Fruit fly (Drosophila melanogaster) whole organism, embryonic: ENCODE measurements around the gene foi.
A peak's percentile ranks its signal among the peaks of the same experiment; 100 is the strongest.

Source experiments
- Adf1 ChIP-seq: fragments of 200-800 bp; sonication (Bioruptor generic); IDR thresholded peaks from 2 replicates; pipeline ENCODE4 v1.3.6; 2022; ENCODE audit warnings: missing biosample characterization, missing genetic modification characterization
- Atf-2 ChIP-seq: fragments of 200-800 bp; sonication (Bioruptor generic); optimal IDR thresholded peaks from 2 replicates; lab custom pipeline; 2016; ENCODE audit warnings: missing biosample characterization, missing genetic modification characterization
- BtbVII ChIP-seq: fragments of 200-800 bp; sonication (Bioruptor generic); optimal IDR thresholded peaks from 3 replicates; lab custom pipeline; 2017; ENCODE audit warnings: missing biosample characterization, mild to moderate bottlenecking, missing genetic modification characterization
- CG10543 ChIP-seq: fragments of 200-800 bp; sonication (Bioruptor generic); optimal IDR thresholded peaks from 3 replicates; lab custom pipeline; 2017; ENCODE audit warnings: missing biosample characterization, mild to moderate bottlenecking, missing genetic modification characterization, moderate library complexity
- CG10654 ChIP-seq: fragments of 200-800 bp; sonication (Bioruptor generic); optimal IDR thresholded peaks from 2 replicates; lab custom pipeline; 2016; ENCODE audit warnings: missing biosample characterization, missing genetic modification characterization
- CG12769 ChIP-seq: fragments of 200-800 bp; sonication (Bioruptor generic); optimal IDR thresholded peaks from 2 replicates; lab custom pipeline; 2019; ENCODE audit warnings: missing biosample characterization, mild to moderate bottlenecking, missing genetic modification characterization, moderate library complexity
- CG13894 ChIP-seq: fragments of 200-800 bp; sonication (Bioruptor generic); optimal IDR thresholded peaks from 3 replicates; lab custom pipeline; 2018; ENCODE audit warnings: missing biosample characterization, mild to moderate bottlenecking, missing genetic modification characterization, moderate library complexity
- CG14441 ChIP-seq: fragments of 200-800 bp; sonication (Bioruptor generic); IDR thresholded peaks from 2 replicates; pipeline ENCODE4 v1.3.6; 2022; ENCODE audit warnings: missing biosample characterization, missing genetic modification characterization
- CG31224 ChIP-seq: fragments of 200-800 bp; sonication (Bioruptor generic); IDR thresholded peaks from 2 replicates; pipeline ENCODE4 v1.3.6; 2022; ENCODE audit warnings: missing biosample characterization, missing genetic modification characterization
- CG34376 ChIP-seq: fragments of 200-800 bp; sonication (Bioruptor generic); optimal IDR thresholded peaks from 2 replicates; lab custom pipeline; 2018; ENCODE audit warnings: missing biosample characterization, mild to moderate bottlenecking, missing genetic modification characterization
- CG3838 ChIP-seq: fragments of 200-800 bp; sonication (Bioruptor generic); optimal IDR thresholded peaks from 3 replicates; lab custom pipeline; 2016; ENCODE audit warnings: missing biosample characterization, missing genetic modification characterization
- CG4282 ChIP-seq: fragments of 200-800 bp; sonication (Bioruptor generic); optimal IDR thresholded peaks from 2 replicates; lab custom pipeline; 2016; ENCODE audit warnings: missing biosample characterization, missing genetic modification characterization
- CG6272 ChIP-seq: fragments of 200-800 bp; sonication (Bioruptor generic); IDR thresholded peaks from 2 replicates; pipeline ENCODE4 v1.3.6; 2022; ENCODE audit warnings: missing biosample characterization, missing genetic modification characterization
- CG7372 ChIP-seq: fragments of 200-800 bp; sonication (Bioruptor generic); IDR thresholded peaks from 2 replicates; pipeline ENCODE4 v1.3.6; 2022; ENCODE audit warnings: missing biosample characterization, missing genetic modification characterization
- CG8765 ChIP-seq: fragments of 200-800 bp; sonication (Bioruptor generic); IDR thresholded peaks from 2 replicates; pipeline ENCODE4 v1.3.6; 2022; ENCODE audit warnings: missing biosample characterization, missing genetic modification characterization
- Deaf1 ChIP-seq: fragments of 200-800 bp; optimal IDR thresholded peaks from 3 replicates; lab custom pipeline; 2019; ENCODE audit warnings: missing biosample characterization, mild to moderate bottlenecking, missing genetic modification characterization, moderate library complexity
- E2f2 ChIP-seq: fragments of 200-800 bp; sonication (Bioruptor generic); IDR thresholded peaks from 2 replicates; pipeline ENCODE4 v1.3.6; 2022; ENCODE audit warnings: missing biosample characterization, missing genetic modification characterization
- Ets65A ChIP-seq: fragments of 200-800 bp; sonication (Bioruptor generic); peaks from one replicate; lab custom pipeline; 2016; ENCODE audit warnings: missing biosample characterization, missing genetic modification characterization
- GATAe ChIP-seq: fragments of 200-800 bp; sonication (Bioruptor generic); conservative IDR thresholded peaks from 2 replicates; pipeline ENCODE4 v1.3.6; 2022; ENCODE audit warnings: missing biosample characterization, missing genetic modification characterization
- Hey ChIP-seq: fragments of 200-800 bp; sonication (Bioruptor generic); optimal IDR thresholded peaks from 3 replicates; lab custom pipeline; 2018; ENCODE audit warnings: missing biosample characterization, mild to moderate bottlenecking, missing genetic modification characterization
- Hr39 ChIP-seq: fragments of >200 bp; optimal IDR thresholded peaks from 2 replicates; lab custom pipeline; 2017
- Jarid2 ChIP-seq: fragments of 200-800 bp; sonication (Bioruptor generic); optimal IDR thresholded peaks from 3 replicates; lab custom pipeline; 2017; ENCODE audit warnings: mild to moderate bottlenecking, missing biosample characterization, missing genetic modification reagents, missing genetic modification characterization
- Med ChIP-seq: fragments of 200-800 bp; sonication (Bioruptor generic); peaks from one replicate; lab custom pipeline; 2016; ENCODE audit warnings: missing biosample characterization, missing genetic modification characterization, mild to moderate bottlenecking, inconsistent platforms, moderate library complexity
- NK7.1 ChIP-seq: fragments of 200-800 bp; sonication (Bioruptor generic); optimal IDR thresholded peaks from 3 replicates; lab custom pipeline; 2016; ENCODE audit warnings: missing biosample characterization, missing genetic modification characterization
- Pdp1 ChIP-seq, 2 experiments: fragments of 200-800 bp; sonication (Bioruptor generic); optimal IDR thresholded peaks; 3 replicates each; lab custom pipeline; 2016; ENCODE audit warnings: missing biosample characterization in 2 of 2, missing genetic modification characterization in 2 of 2, mild to moderate bottlenecking in 1 of 2, moderate library complexity in 1 of 2
- Rfx ChIP-seq: fragments of 200-800 bp; sonication (Bioruptor generic); IDR thresholded peaks from 2 replicates; pipeline ENCODE4 v1.3.6; 2022; ENCODE audit warnings: missing biosample characterization, missing genetic modification characterization
- Trl ChIP-seq, 3 experiments: fragments of >200 bp in 2 of 3; fragments of 200-800 bp in 1 of 3; sonication (Bioruptor generic) in 1 of 3; optimal IDR thresholded peaks; 2 replicates in 1 of 3; 3 replicates in 2 of 3; lab custom pipeline; 2016 to 2017; ENCODE audit warnings: missing biosample characterization in 1 of 3, missing genetic modification characterization in 1 of 3
- chm ChIP-seq: fragments of 200-800 bp; sonication (Bioruptor generic); IDR thresholded peaks from 2 replicates; pipeline ENCODE4 v1.3.6; 2022; ENCODE audit warnings: missing biosample characterization, missing genetic modification characterization
- exex ChIP-seq: fragments of 200-800 bp; sonication (Bioruptor generic); optimal IDR thresholded peaks from 4 replicates; lab custom pipeline; 2018; ENCODE audit warnings: missing biosample characterization, mild to moderate bottlenecking, missing genetic modification characterization, moderate library complexity
- fd96Cb ChIP-seq: fragments of 200-800 bp; sonication (Bioruptor generic); optimal IDR thresholded peaks from 2 replicates; lab custom pipeline; 2018; ENCODE audit warnings: missing biosample characterization, mild to moderate bottlenecking, missing genetic modification characterization, moderate library complexity
- gcm ChIP-seq: fragments of 200-800 bp; sonication (Bioruptor generic); optimal IDR thresholded peaks from 2 replicates; lab custom pipeline; 2019; ENCODE audit warnings: missing biosample characterization, mild to moderate bottlenecking, missing genetic modification characterization, moderate library complexity
- hth ChIP-seq: fragments of >200 bp; optimal IDR thresholded peaks from 2 replicates; lab custom pipeline; 2017; ENCODE audit warnings: inconsistent platforms
- lab ChIP-seq: fragments of 200-800 bp; sonication (Bioruptor generic); optimal IDR thresholded peaks from 3 replicates; lab custom pipeline; 2017; ENCODE audit warnings: missing biosample characterization, missing genetic modification characterization, mild to moderate bottlenecking, moderate library complexity, missing genetic modification reagents
- mirr ChIP-seq: fragments of 200-800 bp; sonication (Bioruptor generic); optimal IDR thresholded peaks from 3 replicates; lab custom pipeline; 2018; ENCODE audit warnings: missing biosample characterization, mild to moderate bottlenecking, missing genetic modification characterization
- mld ChIP-seq: fragments of 200-800 bp; sonication (Bioruptor generic); IDR thresholded peaks from 3 replicates; pipeline ENCODE4 v1.3.6; 2022; ENCODE audit warnings: missing biosample characterization, missing genetic modification characterization; ENCODE audit not compliant: partially characterized antibody
- sd ChIP-seq: fragments of 200-800 bp; sonication (Bioruptor generic); optimal IDR thresholded peaks from 3 replicates; lab custom pipeline; 2018; ENCODE audit warnings: missing biosample characterization, mild to moderate bottlenecking, missing genetic modification characterization, moderate library complexity
- seq ChIP-seq: fragments of 200-800 bp; sonication (Bioruptor generic); IDR thresholded peaks from 2 replicates; pipeline ENCODE4 v1.3.6; 2022; ENCODE audit warnings: missing biosample characterization, missing genetic modification characterization
- sob ChIP-seq: fragments of 200-800 bp; sonication (Bioruptor generic); IDR thresholded peaks from 2 replicates; pipeline ENCODE4 v1.3.6; 2022; ENCODE audit warnings: missing biosample characterization, missing genetic modification characterization
- sr ChIP-seq: fragments of 200-800 bp; sonication (Bioruptor generic); IDR thresholded peaks from 3 replicates; pipeline ENCODE4 v1.3.6; 2022; ENCODE audit warnings: missing biosample characterization, missing genetic modification characterization
- sug ChIP-seq: fragments of 200-800 bp; optimal IDR thresholded peaks from 2 replicates; lab custom pipeline; 2019; ENCODE audit warnings: missing biosample characterization, mild to moderate bottlenecking, missing genetic modification characterization, moderate library complexity

The foi gene

DNA sequence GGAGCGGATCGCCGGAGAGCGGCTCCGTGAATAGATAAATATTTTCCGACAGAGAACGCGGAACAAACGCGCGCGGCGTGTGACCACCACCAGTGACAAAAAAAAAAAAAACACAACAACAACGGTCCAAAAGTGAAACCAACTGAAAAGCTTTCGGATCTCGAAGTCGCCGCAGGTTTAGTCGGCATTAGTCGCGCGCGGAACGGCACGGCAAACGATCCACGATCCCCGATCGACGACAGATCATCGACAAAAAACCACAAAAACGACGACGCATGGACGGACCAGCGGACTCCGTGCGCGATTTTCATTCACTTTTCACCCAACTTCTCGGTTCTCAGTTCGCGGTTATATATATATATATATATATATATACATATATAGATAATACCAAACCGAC, 53.4 kb downstream of the foi start (continued):
- TF ChIP-seq Trl (optimal IDR thresholded peaks at IDR 0.05; lab: Kevin White, UChicago) (no peak), Trl (GFP tag; optimal IDR thresholded peaks at IDR 0.05; lab: Kevin White, UChicago) (no peak), hth (lab: Kevin White, UChicago) (no peak), seq (no peak), fd96Cb (tag; lab: Kevin White, UChicago) (no peak), E2f2 (peak; percentile 16; the same call in 1 of the 2 replicates), Jarid2 (GFP tag; lab: Kevin White, UChicago) (peak; percentile 30), Hr39 (lab: Kevin White, UChicago) (no peak), Rfx (GFP tag; lab: Robert Waterston, UW) (0 out of 2 replicates have a peak, but pooled peaks have one; percentile 38), Atf-2 (GFP tag; lab: Kevin White, UChicago) (no peak), sd (peak; percentile 33), CG31224 (GFP tag; lab: Robert Waterston, UW) (0 out of 2 replicates have a peak, but pooled peaks have one; percentile 6), sug (tag; lab: Kevin White, UChicago) (peak; percentile 16), Deaf1 (tag; lab: Kevin White, UChicago) (peak; percentile 77), chm (GFP tag; lab: Robert Waterston, UW) (peak; percentile 39; the same call in 1 of the 2 replicates), CG8765 (GFP tag; lab: Robert Waterston, UW) (no peak), CG13894 (tag; lab: Kevin White, UChicago) (peak; percentile 16), lab (peak; percentile 49), Adf1 (GFP tag; lab: Robert Waterston, UW) (peak; percentile 56; the same call in 1 of the 2 replicates), Hey (tag; lab: Kevin White, UChicago) (peak; percentile 10), CG10543 (peak; percentile 62), sob (GFP tag; lab: Robert Waterston, UW) (0 out of 2 replicates have a peak, but pooled peaks have one; percentile 18), CG10654 (GFP tag; lab: Kevin White, UChicago) (no peak)

DNA sequence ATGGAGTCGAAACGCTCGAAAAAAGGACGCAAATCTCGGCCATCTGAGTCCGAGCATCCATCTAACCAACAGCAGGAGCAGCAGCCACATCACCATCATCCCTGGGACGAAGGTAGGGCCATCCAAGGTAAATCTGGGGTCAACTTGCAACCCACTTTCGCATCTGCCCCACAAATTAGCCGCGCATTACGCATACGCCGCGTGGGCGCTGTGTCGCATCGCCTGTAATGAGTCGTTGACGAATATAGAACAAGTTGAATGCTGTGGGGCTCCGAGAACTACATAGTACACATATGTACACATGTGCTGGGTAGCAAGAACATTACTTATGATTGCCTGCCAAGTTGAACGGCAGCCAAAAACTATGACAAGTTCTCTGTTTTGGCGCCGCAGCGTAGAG, 54.5 kb downstream of the foi start:
- peak; percentile 77 for TF ChIP-seq sr (GFP tag; lab: Robert Waterston, UW)
- TF ChIP-seq CG14441 (GFP tag; lab: Robert Waterston, UW), result peak; percentile 28; the same call in 1 of the 2 replicates
- peak; percentile 45 for TF ChIP-seq Med (GFP tag; lab: Kevin White, UChicago)
- no peak for TF ChIP-seq gcm (GFP tag; lab: Kevin White, UChicago)
- TF ChIP-seq CG4282, result no peak
- TF ChIP-seq CG7372, result peak; percentile 64; the same call in 1 of the 2 replicates
- no peak for TF ChIP-seq CG6272 (GFP tag; lab: Robert Waterston, UW)
- peak; percentile 23 for TF ChIP-seq CG12769 (tag; lab: Kevin White, UChicago)

DNA sequence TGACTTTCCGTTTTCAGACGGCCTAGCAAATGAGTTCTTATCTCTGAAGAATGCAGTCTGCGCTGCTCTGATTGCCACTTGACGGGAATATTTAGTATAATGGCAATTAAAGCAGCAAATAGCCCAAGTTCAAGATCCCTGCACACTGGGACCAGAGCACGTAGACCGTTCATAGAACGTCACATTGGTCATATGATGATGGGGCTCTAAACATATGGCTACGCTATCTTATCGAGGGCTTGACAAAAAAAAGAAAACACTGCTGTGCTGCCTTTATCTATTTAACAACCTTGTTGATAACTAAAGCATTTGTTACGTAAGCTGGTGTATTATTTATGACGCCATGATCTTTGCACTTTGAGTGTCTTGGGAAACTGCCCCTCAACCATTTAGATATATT, 55.7 kb downstream of the foi start:
- peak; percentile 10 for TF ChIP-seq sd
- no peak for TF ChIP-seq mld (GFP tag; lab: Robert Waterston, UW)
- peak; percentile 34 for TF ChIP-seq BtbVII
- peak; percentile 21 for TF ChIP-seq Ets65A (GFP tag; lab: Kevin White, UChicago)
- peak; percentile 10 for TF ChIP-seq mirr (GFP tag; lab: Kevin White, UChicago)
- peak in 1 of 2 experiments; percentile 85 for TF ChIP-seq Pdp1 (GFP tag; optimal IDR thresholded peaks at IDR 0.05; lab: Kevin White, UChicago)
- peak; percentile 84 for TF ChIP-seq GATAe (GFP tag; lab: Robert Waterston, UW)
- no peak for TF ChIP-seq NK7.1 (GFP tag; lab: Kevin White, UChicago)
- TF ChIP-seq exex (tag; lab: Kevin White, UChicago), result peak; percentile 61
- TF ChIP-seq CG3838 (GFP tag; lab: Kevin White, UChicago), result no peak
- peak; percentile 23 for TF ChIP-seq CG34376 (GFP tag; lab: Kevin White, UChicago)
